Worm (Caenorhabditis elegans) whole organism, L4 larva: ENCODE results near the gene best-20.

Experiments used
- D1046.2 ChIP-seq: fragments of 200-800 bp; sonication (Bioruptor generic); IDR thresholded peaks from 2 replicates; pipeline ENCODE4 v1.3.6; 2022; ENCODE audit warnings: missing genetic modification characterization, missing compliant biosample characterization
- F37D6.2 ChIP-seq: sonication (generic microtip); optimal IDR thresholded peaks from 2 replicates; lab custom pipeline; 2016; ENCODE audit warnings: mild to moderate bottlenecking, missing genetic modification characterization, missing compliant biosample characterization
- F49E8.2 ChIP-seq: sonication (generic microtip); optimal IDR thresholded peaks from 2 replicates; lab custom pipeline; 2016; ENCODE audit warnings: missing compliant biosample characterization, mild to moderate bottlenecking, missing genetic modification characterization, borderline replicate concordance
- R02D3.7 ChIP-seq: fragments of 150-350 bp; sonication (generic microtip); optimal IDR thresholded peaks from 3 replicates; lab custom pipeline; 2014; ENCODE audit warnings: missing biosample characterization, missing genetic modification characterization
- T26A8.4 ChIP-seq: fragments of 200-800 bp; sonication (Bioruptor generic); IDR thresholded peaks from 2 replicates; pipeline ENCODE4 v1.3.6; 2022; ENCODE audit warnings: missing genetic modification characterization, missing compliant biosample characterization
- Y48G9A.11 ChIP-seq: fragments of 200-800 bp; sonication (Bioruptor generic); IDR thresholded peaks from 2 replicates; pipeline ENCODE4 v1.3.6; 2022; ENCODE audit warnings: missing genetic modification reagents, missing genetic modification characterization, missing compliant biosample characterization
- Y5F2A.4 ChIP-seq: fragments of 200-800 bp; sonication (Bioruptor generic); optimal IDR thresholded peaks from 2 replicates; lab custom pipeline; 2018; ENCODE audit warnings: mild to moderate bottlenecking, missing genetic modification characterization, missing compliant biosample characterization
- ZK337.2 ChIP-seq: fragments of 200-800 bp; sonication (Bioruptor generic); IDR thresholded peaks from 2 replicates; pipeline ENCODE4 v1.3.6; 2022; ENCODE audit warnings: missing genetic modification reagents, missing genetic modification characterization, missing compliant biosample characterization
- aha-1 ChIP-seq: fragments of 150-350 bp; peaks from one replicate; lab custom pipeline; 2014; ENCODE audit warnings: missing biosample characterization, missing genetic modification characterization
- aly-2 ChIP-seq: sonication (generic microtip); optimal IDR thresholded peaks from 2 replicates; lab custom pipeline; 2018; ENCODE audit warnings: missing biosample characterization, missing genetic modification characterization
- ama-1 ChIP-seq: fragments of 150-350 bp; optimal IDR thresholded peaks from 2 replicates; lab custom pipeline; 2014; ENCODE audit warnings: inconsistent platforms, mixed read lengths
- ceh-32 ChIP-seq: sonication (generic microtip); optimal IDR thresholded peaks from 2 replicates; lab custom pipeline; 2016; ENCODE audit warnings: mild to moderate bottlenecking, missing genetic modification characterization, missing compliant biosample characterization; ENCODE audit not compliant: poor library complexity
- ceh-44 ChIP-seq: fragments of 200-800 bp; sonication (Bioruptor generic); IDR thresholded peaks from 2 replicates; pipeline ENCODE4 v1.3.6; 2022; ENCODE audit warnings: missing genetic modification reagents, missing genetic modification characterization, missing compliant biosample characterization
- ceh-62 ChIP-seq: sonication (generic microtip); optimal IDR thresholded peaks from 2 replicates; lab custom pipeline; 2017; ENCODE audit warnings: missing biosample characterization, missing genetic modification characterization
- ces-1 ChIP-seq: fragments of 150-350 bp; sonication (generic microtip); optimal IDR thresholded peaks from 4 replicates; lab custom pipeline; 2014; ENCODE audit warnings: missing biosample characterization, missing genetic modification reagents, missing genetic modification characterization
- daf-16 ChIP-seq, 3 experiments: sonication (generic microtip); optimal IDR thresholded peaks; 2 replicates each; lab custom pipeline; 2016 to 2017; ENCODE audit warnings: missing genetic modification characterization in 3 of 3, missing genetic modification reagents in 3 of 3, mild to moderate bottlenecking in 2 of 3, missing compliant biosample characterization in 2 of 3, missing biosample characterization in 1 of 3, moderate library complexity in 1 of 3
- daf-8 ChIP-seq: fragments of 200-800 bp; sonication (Bioruptor generic); IDR thresholded peaks from 2 replicates; pipeline ENCODE4 v1.3.6; 2022; ENCODE audit warnings: missing genetic modification characterization, missing compliant biosample characterization
- dmd-6 ChIP-seq: fragments of 200-800 bp; sonication (Bioruptor generic); IDR thresholded peaks from 2 replicates; pipeline ENCODE4 v1.3.6; 2022; ENCODE audit warnings: missing genetic modification reagents, missing genetic modification characterization, missing compliant biosample characterization
- dpl-1 ChIP-seq: fragments of 150-350 bp; optimal IDR thresholded peaks from 2 replicates; lab custom pipeline; 2014; ENCODE audit warnings: missing biosample characterization, missing genetic modification reagents, missing genetic modification characterization
- dve-1 ChIP-seq: sonication (generic microtip); optimal IDR thresholded peaks from 2 replicates; lab custom pipeline; 2017; ENCODE audit warnings: antibody characterized with exemption, mild to moderate bottlenecking, missing genetic modification characterization, missing compliant biosample characterization; ENCODE audit not compliant: insufficient read depth
- egl-43 ChIP-seq: fragments of 200-800 bp; sonication (Bioruptor generic); IDR thresholded peaks from 2 replicates; pipeline ENCODE4 v1.3.6; 2022; ENCODE audit warnings: missing genetic modification reagents, missing genetic modification characterization, missing compliant biosample characterization
- hlh-11 ChIP-seq: fragments of 200-800 bp; sonication (Bioruptor generic); optimal IDR thresholded peaks from 2 replicates; lab custom pipeline; 2018; ENCODE audit warnings: mild to moderate bottlenecking, missing genetic modification characterization, missing compliant biosample characterization
- jun-1 ChIP-seq: fragments of 150-350 bp; optimal IDR thresholded peaks from 2 replicates; lab custom pipeline; 2014; ENCODE audit warnings: missing biosample characterization, missing genetic modification reagents, missing genetic modification characterization
- lim-7 ChIP-seq: fragments of 200-800 bp; sonication (Bioruptor generic); IDR thresholded peaks from 2 replicates; pipeline ENCODE4 v1.3.6; 2022; ENCODE audit warnings: missing genetic modification characterization, missing compliant biosample characterization
- lin-15B ChIP-seq: fragments of 150-350 bp; sonication (generic microtip); optimal IDR thresholded peaks from 3 replicates; lab custom pipeline; 2014; ENCODE audit warnings: missing biosample characterization, missing genetic modification characterization
- lin-39 ChIP-seq: fragments of 150-350 bp; optimal IDR thresholded peaks from 2 replicates; lab custom pipeline; 2014; ENCODE audit warnings: missing biosample characterization, missing genetic modification reagents, missing genetic modification characterization
- lir-3 ChIP-seq: sonication (generic microtip); optimal IDR thresholded peaks from 2 replicates; lab custom pipeline; 2016; ENCODE audit warnings: mild to moderate bottlenecking, missing genetic modification characterization, missing compliant biosample characterization
- madf-5 ChIP-seq, 2 experiments: fragments of 200-800 bp; sonication (Bioruptor generic); IDR thresholded peaks; 2 replicates each; pipeline ENCODE4 v1.3.6; 2022; ENCODE audit warnings: missing compliant biosample characterization in 2 of 2, missing genetic modification characterization in 2 of 2
- madf-9 ChIP-seq: fragments of 200-800 bp; sonication (Bioruptor generic); conservative IDR thresholded peaks from 2 replicates; pipeline ENCODE4 v1.3.6; 2022; ENCODE audit warnings: missing genetic modification reagents, missing genetic modification characterization, missing compliant biosample characterization
- mdl-1 ChIP-seq, 2 experiments: fragments of 150-350 bp in 1 of 2; sonication (generic microtip) in 1 of 2; optimal IDR thresholded peaks; 2 replicates each; lab custom pipeline; 2014 to 2017; ENCODE audit warnings: missing biosample characterization in 2 of 2, missing genetic modification characterization in 2 of 2
- mxl-2 ChIP-seq: fragments of 200-800 bp; sonication (Bioruptor generic); conservative IDR thresholded peaks from 2 replicates; pipeline ENCODE4 v1.3.6; 2022; ENCODE audit warnings: missing genetic modification reagents, missing genetic modification characterization, missing compliant biosample characterization
- mxl-3 ChIP-seq: fragments of 200-800 bp; sonication (Bioruptor generic); optimal IDR thresholded peaks from 2 replicates; lab custom pipeline; 2018; ENCODE audit warnings: mild to moderate bottlenecking, missing genetic modification characterization, missing compliant biosample characterization
- nhr-10 ChIP-seq: fragments of 150-350 bp; optimal IDR thresholded peaks from 2 replicates; lab custom pipeline; 2014; ENCODE audit warnings: missing biosample characterization, missing genetic modification characterization
- nhr-25 ChIP-seq: sonication (generic microtip); optimal IDR thresholded peaks from 2 replicates; lab custom pipeline; 2017; ENCODE audit warnings: missing genetic modification characterization, mild to moderate bottlenecking, missing compliant biosample characterization, antibody characterized with exemption, moderate library complexity, borderline replicate concordance; ENCODE audit not compliant: insufficient read depth
- nhr-28 ChIP-seq: fragments of 150-350 bp; optimal IDR thresholded peaks from 2 replicates; lab custom pipeline; 2014; ENCODE audit warnings: missing biosample characterization, missing genetic modification characterization
- nhr-41 ChIP-seq: fragments of 200-800 bp; sonication (Bioruptor generic); IDR thresholded peaks from 2 replicates; pipeline ENCODE4 v1.3.6; 2022; ENCODE audit warnings: missing genetic modification reagents, missing genetic modification characterization, missing compliant biosample characterization
- nhr-48 ChIP-seq: sonication (generic microtip); optimal IDR thresholded peaks from 2 replicates; lab custom pipeline; 2016; ENCODE audit warnings: mild to moderate bottlenecking, missing genetic modification characterization, missing compliant biosample characterization
- nhr-76 ChIP-seq: fragments of 150-350 bp; optimal IDR thresholded peaks from 2 replicates; lab custom pipeline; 2014; ENCODE audit warnings: missing biosample characterization, missing genetic modification characterization
- pqm-1 ChIP-seq: sonication (generic microtip); optimal IDR thresholded peaks from 2 replicates; lab custom pipeline; 2017; ENCODE audit warnings: missing biosample characterization, missing genetic modification characterization
- tra-1 ChIP-seq: fragments of 200-800 bp; sonication (Bioruptor generic); IDR thresholded peaks from 2 replicates; pipeline ENCODE4 v1.3.6; 2022; ENCODE audit warnings: missing genetic modification reagents, missing genetic modification characterization, missing compliant biosample characterization
- unc-130 ChIP-seq: sonication (generic microtip); optimal IDR thresholded peaks from 2 replicates; lab custom pipeline; 2016; ENCODE audit warnings: missing genetic modification reagents, missing genetic modification characterization, missing compliant biosample characterization
- vab-7 ChIP-seq: fragments of 200-800 bp; sonication (Bioruptor generic); IDR thresholded peaks from 2 replicates; pipeline ENCODE4 v1.3.6; 2022; ENCODE audit warnings: missing genetic modification reagents, missing genetic modification characterization, missing compliant biosample characterization
- zfp-2 ChIP-seq: sonication (generic microtip); optimal IDR thresholded peaks from 2 replicates; lab custom pipeline; 2016; ENCODE audit warnings: mild to moderate bottlenecking, missing genetic modification characterization, missing compliant biosample characterization
- zfp-3 ChIP-seq: fragments of 200-800 bp; sonication (Bioruptor generic); conservative IDR thresholded peaks from 2 replicates; pipeline ENCODE4 v1.3.6; 2022; ENCODE audit warnings: missing genetic modification reagents, missing genetic modification characterization, missing compliant biosample characterization
- zip-11 ChIP-seq: fragments of 200-800 bp; sonication (Bioruptor generic); IDR thresholded peaks from 2 replicates; pipeline ENCODE4 v1.3.6; 2022; ENCODE audit warnings: missing genetic modification characterization, missing compliant biosample characterization
- ztf-11 ChIP-seq: fragments of 150-350 bp; optimal IDR thresholded peaks from 2 replicates; lab custom pipeline; 2014; ENCODE audit warnings: missing biosample characterization, missing genetic modification characterization

Gene best-20

ce11 chrIV:3721973-3722372 lies 34.0 kb upstream of the best-20 start:
- no peak for TF ChIP-seq madf-5 (GFP tag; IDR thresholded peaks at IDR 0.05; lab: Robert Waterston, UW)
- TF ChIP-seq dmd-6 (GFP tag; lab: Robert Waterston, UW) = 0 out of 2 replicates have a peak, but pooled peaks have one; percentile 15
- no peak for TF ChIP-seq daf-16 (GFP tag; optimal IDR thresholded peaks at IDR 0.05; lab: Kevin White, UChicago)
- TF ChIP-seq daf-16 (tag; optimal IDR thresholded peaks at IDR 0.05; lab: Kevin White, UChicago) = peak; percentile 57
- no peak for TF ChIP-seq tra-1 (GFP tag; lab: Robert Waterston, UW)
- TF ChIP-seq dve-1 = peak; percentile 32
- no peak for TF ChIP-seq ceh-44 (GFP tag; lab: Robert Waterston, UW)
- TF ChIP-seq nhr-28 = peak; percentile 16
- TF ChIP-seq madf-9 = no peak
- TF ChIP-seq pqm-1 (tag; lab: Kevin White, UChicago) = peak; percentile 20
- no peak for TF ChIP-seq ama-1 (lab: Kevin White, UChicago)
- TF ChIP-seq, all 104 proteins: peak for 5

- no peak for TF ChIP-seq hlh-11 (tag; lab: Kevin White, UChicago)
- no peak for TF ChIP-seq jun-1
- TF ChIP-seq lir-3 = no peak
- TF ChIP-seq zfp-2 (tag; lab: Kevin White, UChicago) = no peak
- TF ChIP-seq mxl-2 = no peak
- no peak for TF ChIP-seq zip-11 (GFP tag; lab: Robert Waterston, UW)
- no peak for TF ChIP-seq ZK337.2 (GFP tag; lab: Robert Waterston, UW)
- TF ChIP-seq Y48G9A.11 (GFP tag; lab: Robert Waterston, UW) = no peak
- TF ChIP-seq lin-39 (tag; lab: Kevin White, UChicago) = no peak
- TF ChIP-seq T26A8.4 (GFP tag; lab: Robert Waterston, UW) = no peak
- no peak for TF ChIP-seq aly-2 (tag; lab: Kevin White, UChicago)
- no peak for TF ChIP-seq vab-7 (GFP tag; lab: Robert Waterston, UW)
- no peak for TF ChIP-seq ces-1 (GFP tag; lab: Kevin White, UChicago)
- TF ChIP-seq egl-43 (GFP tag; lab: Robert Waterston, UW) = no peak
- no peak for TF ChIP-seq lin-15B
- TF ChIP-seq mdl-1 (tag; optimal IDR thresholded peaks at IDR 0.05; lab: Kevin White, UChicago) = no peak
- no peak for TF ChIP-seq ztf-11 (tag; lab: Kevin White, UChicago)
- no peak for TF ChIP-seq unc-130
- TF ChIP-seq nhr-25 = no peak
- TF ChIP-seq aha-1 (tag; lab: Kevin White, UChicago) = no peak
Measured at ce11 chrIV:3722690-3723089, 33.3 kb upstream of the best-20 start, which contains the start of gene Y37E11AM.4. Y37E11AM.4 (minus strand) TSS chrIV:3722790.

ce11 chrIV:3725361-3725760 lies 30.7 kb upstream of the best-20 start, which contains the start of gene Y37E11AM.2:
Y37E11AM.2 (minus strand) TSS chrIV:3725461.
- TF ChIP-seq dpl-1 (GFP tag; lab: Kevin White, UChicago) = no peak
- no peak for TF ChIP-seq R02D3.7 (tag; lab: Kevin White, UChicago)
- no peak for TF ChIP-seq Y5F2A.4 (GFP tag; lab: Kevin White, UChicago)
- no peak for TF ChIP-seq nhr-10 (tag; lab: Kevin White, UChicago)
- TF ChIP-seq vab-7 (GFP tag; lab: Robert Waterston, UW) = no peak
- TF ChIP-seq nhr-76 = no peak
- TF ChIP-seq zip-11 (GFP tag; lab: Robert Waterston, UW) = no peak
- TF ChIP-seq mxl-3 (GFP tag; lab: Kevin White, UChicago) = no peak
- no peak for TF ChIP-seq F49E8.2 (tag; lab: Kevin White, UChicago)
- no peak for TF ChIP-seq tra-1 (GFP tag; lab: Robert Waterston, UW)
- no peak for TF ChIP-seq F37D6.2
- TF ChIP-seq lim-7 = no peak
- no peak for TF ChIP-seq nhr-48
- no peak for TF ChIP-seq daf-8 (GFP tag; lab: Robert Waterston, UW)
- TF ChIP-seq ceh-62 (tag; lab: Kevin White, UChicago) = no peak
- TF ChIP-seq nhr-41 (GFP tag; lab: Robert Waterston, UW) = no peak
- no peak for TF ChIP-seq ceh-32 (tag; lab: Kevin White, UChicago)
- TF ChIP-seq zfp-3 (GFP tag; lab: Robert Waterston, UW) = no peak
- no peak for TF ChIP-seq D1046.2 (GFP tag; lab: Robert Waterston, UW)
- no peak for TF ChIP-seq Y48G9A.11 (GFP tag; lab: Robert Waterston, UW)
- TF ChIP-seq, all 104 proteins: peak for 0
